Fruit fly (Drosophila melanogaster) whole organism, embryonic: Measurements from ENCODE around the gene CG15498.

Experiments
- Ada2b ChIP-seq: fragments of 200-800 bp; sonication (Bioruptor generic); IDR thresholded peaks from 2 replicates; pipeline ENCODE4 v1.3.6; 2022; ENCODE audit warnings: missing biosample characterization, missing genetic modification characterization
- Atf6 ChIP-seq: fragments of 200-800 bp; sonication (Bioruptor generic); IDR thresholded peaks from 2 replicates; pipeline ENCODE4 v1.3.6; 2022; ENCODE audit warnings: missing biosample characterization, missing genetic modification characterization
- BEAF-32 ChIP-seq: fragments of 200-800 bp; sonication (Bioruptor generic); optimal IDR thresholded peaks from 3 replicates; lab custom pipeline; 2017; ENCODE audit warnings: missing biosample characterization, missing genetic modification characterization, mild to moderate bottlenecking, moderate library complexity, missing genetic modification reagents
- CG10321 ChIP-seq: fragments of 200-800 bp; sonication (Bioruptor generic); IDR thresholded peaks from 2 replicates; pipeline ENCODE4 v1.3.6; 2022; ENCODE audit warnings: missing biosample characterization, missing genetic modification characterization
- CG10565 ChIP-seq: fragments of 200-800 bp; sonication (Bioruptor generic); optimal IDR thresholded peaks from 3 replicates; lab custom pipeline; 2016; ENCODE audit warnings: missing biosample characterization, mild to moderate bottlenecking, missing genetic modification characterization
- CG11085 ChIP-seq: fragments of 200-800 bp; sonication (Bioruptor generic); IDR thresholded peaks from 2 replicates; pipeline ENCODE4 v1.3.6; 2022; ENCODE audit warnings: missing biosample characterization, missing genetic modification characterization
- CG11456 ChIP-seq: fragments of 200-800 bp; sonication (Bioruptor generic); IDR thresholded peaks from 3 replicates; pipeline ENCODE4 v1.3.6; 2022; ENCODE audit warnings: missing biosample characterization, missing genetic modification characterization
- CG13775 ChIP-seq: fragments of 200-800 bp; sonication (Bioruptor generic); optimal IDR thresholded peaks from 3 replicates; lab custom pipeline; 2017; ENCODE audit warnings: missing biosample characterization, mild to moderate bottlenecking, missing genetic modification characterization
- CG15269 ChIP-seq: fragments of 200-800 bp; sonication (Bioruptor generic); optimal IDR thresholded peaks from 2 replicates; lab custom pipeline; 2018; ENCODE audit warnings: missing biosample characterization, mild to moderate bottlenecking, missing genetic modification characterization, moderate library complexity
- CG15514 ChIP-seq: fragments of 200-800 bp; sonication (Bioruptor generic); optimal IDR thresholded peaks from 3 replicates; lab custom pipeline; 2017; ENCODE audit warnings: missing biosample characterization, missing genetic modification characterization, mild to moderate bottlenecking, moderate library complexity, missing genetic modification reagents
- CG16813 ChIP-seq: fragments of 200-800 bp; sonication (Bioruptor generic); IDR thresholded peaks from 3 replicates; pipeline ENCODE4 v1.3.6; 2022; ENCODE audit warnings: missing biosample characterization, missing genetic modification characterization; ENCODE audit not compliant: partially characterized antibody
- CG18011 ChIP-seq: fragments of 200-800 bp; sonication (Bioruptor generic); optimal IDR thresholded peaks from 2 replicates; lab custom pipeline; 2017; ENCODE audit warnings: missing biosample characterization, missing genetic modification characterization, mild to moderate bottlenecking, moderate library complexity, missing genotype
- CG1832 ChIP-seq: fragments of 200-800 bp; sonication (Bioruptor generic); optimal IDR thresholded peaks from 2 replicates; lab custom pipeline; 2017; ENCODE audit warnings: missing biosample characterization, mild to moderate bottlenecking, missing genetic modification characterization, inconsistent platforms
- CG18599 ChIP-seq: fragments of 200-800 bp; sonication (Bioruptor generic); optimal IDR thresholded peaks from 3 replicates; lab custom pipeline; 2017; ENCODE audit warnings: missing biosample characterization, missing genetic modification characterization, mild to moderate bottlenecking, moderate library complexity, missing genetic modification reagents
- CG3163 ChIP-seq: fragments of 200-800 bp; sonication (Bioruptor generic); optimal IDR thresholded peaks from 3 replicates; lab custom pipeline; 2016; ENCODE audit warnings: missing biosample characterization, missing genetic modification characterization
- CG34422 ChIP-seq: fragments of 200-800 bp; sonication (Bioruptor generic); IDR thresholded peaks from 3 replicates; pipeline ENCODE4 v1.3.6; 2022; ENCODE audit warnings: missing biosample characterization, missing genetic modification characterization
- CG4328 ChIP-seq: fragments of 200-800 bp; sonication (Bioruptor generic); optimal IDR thresholded peaks from 3 replicates; lab custom pipeline; 2017; ENCODE audit warnings: missing biosample characterization, missing genetic modification reagents, missing genetic modification characterization
- CG6683 ChIP-seq: fragments of 200-800 bp; sonication (Bioruptor generic); optimal IDR thresholded peaks from 2 replicates; lab custom pipeline; 2017; ENCODE audit warnings: missing biosample characterization, mild to moderate bottlenecking, missing genetic modification characterization, missing genetic modification reagents
- Deaf1 ChIP-seq: fragments of 200-800 bp; optimal IDR thresholded peaks from 3 replicates; lab custom pipeline; 2019; ENCODE audit warnings: missing biosample characterization, mild to moderate bottlenecking, missing genetic modification characterization, moderate library complexity
- Dref ChIP-seq: fragments of 200-800 bp; sonication (Bioruptor generic); IDR thresholded peaks from 2 replicates; pipeline ENCODE4 v1.3.6; 2022; ENCODE audit warnings: missing biosample characterization, missing genetic modification characterization
- Ets97D ChIP-seq: fragments of 200-800 bp; sonication (Bioruptor generic); optimal IDR thresholded peaks from 3 replicates; lab custom pipeline; 2016; ENCODE audit warnings: missing biosample characterization, missing genetic modification characterization
- Fer2 ChIP-seq: fragments of 200-800 bp; sonication (Bioruptor generic); optimal IDR thresholded peaks from 2 replicates; lab custom pipeline; 2018; ENCODE audit warnings: missing biosample characterization, mild to moderate bottlenecking, missing genetic modification characterization, moderate library complexity
- Hey ChIP-seq: fragments of 200-800 bp; sonication (Bioruptor generic); optimal IDR thresholded peaks from 3 replicates; lab custom pipeline; 2018; ENCODE audit warnings: missing biosample characterization, mild to moderate bottlenecking, missing genetic modification characterization
- HmgZ ChIP-seq: fragments of 200-800 bp; sonication (Bioruptor generic); optimal IDR thresholded peaks from 2 replicates; lab custom pipeline; 2018; ENCODE audit warnings: missing biosample characterization, mild to moderate bottlenecking, missing genetic modification characterization
- Med ChIP-seq: fragments of 200-800 bp; sonication (Bioruptor generic); peaks from one replicate; lab custom pipeline; 2016; ENCODE audit warnings: missing biosample characterization, missing genetic modification characterization, mild to moderate bottlenecking, inconsistent platforms, moderate library complexity
- Mes4 ChIP-seq: fragments of 200-800 bp; sonication (Bioruptor generic); optimal IDR thresholded peaks from 2 replicates; lab custom pipeline; 2016; ENCODE audit warnings: missing biosample characterization, missing genetic modification characterization
- Scr ChIP-seq: fragments of 200-800 bp; sonication (Bioruptor generic); IDR thresholded peaks from 2 replicates; pipeline ENCODE4 v1.3.6; 2022; ENCODE audit warnings: missing biosample characterization, missing genetic modification characterization; ENCODE audit not compliant: partially characterized antibody
- Sin3A ChIP-seq: fragments of >200 bp; optimal IDR thresholded peaks from 2 replicates; lab custom pipeline; 2018
- Sry-δ ChIP-seq: fragments of 200-800 bp; sonication (Bioruptor generic); optimal IDR thresholded peaks from 2 replicates; lab custom pipeline; 2016; ENCODE audit warnings: missing biosample characterization, missing genetic modification characterization
- Stat92E ChIP-seq, 3 experiments: fragments of >200 bp in 2 of 3; fragments of 200-800 bp in 1 of 3; sonication (Bioruptor generic) in 1 of 3; optimal IDR thresholded peaks; 2 replicates each; lab custom pipeline; 2017 to 2019; ENCODE audit warnings: missing biosample characterization in 3 of 3, missing genetic modification characterization in 3 of 3, mild to moderate bottlenecking in 1 of 3, moderate library complexity in 1 of 3
- bbx ChIP-seq: fragments of 200-800 bp; sonication (Bioruptor generic); IDR thresholded peaks from 2 replicates; pipeline ENCODE4 v1.3.6; 2022; ENCODE audit warnings: missing biosample characterization, missing genetic modification characterization; ENCODE audit not compliant: partially characterized antibody
- bcd ChIP-seq: fragments of 200-800 bp; sonication (Bioruptor generic); optimal IDR thresholded peaks from 2 replicates; lab custom pipeline; 2017; ENCODE audit warnings: missing biosample characterization, mild to moderate bottlenecking, missing genetic modification characterization
- corto ChIP-seq: fragments of 200-800 bp; sonication (Bioruptor generic); optimal IDR thresholded peaks from 2 replicates; lab custom pipeline; 2016; ENCODE audit warnings: missing biosample characterization, mild to moderate bottlenecking, missing genetic modification characterization, moderate library complexity
- crol ChIP-seq: fragments of 200-800 bp; sonication (Bioruptor generic); IDR thresholded peaks from 2 replicates; pipeline ENCODE4 v1.3.6; 2022; ENCODE audit warnings: missing biosample characterization, missing genetic modification characterization
- gce ChIP-seq: fragments of 200-800 bp; sonication (Bioruptor generic); IDR thresholded peaks from 3 replicates; pipeline ENCODE4 v1.3.6; 2022; ENCODE audit warnings: missing biosample characterization, missing genetic modification characterization
- grau ChIP-seq: fragments of 200-800 bp; optimal IDR thresholded peaks from 3 replicates; lab custom pipeline; 2019; ENCODE audit warnings: missing biosample characterization, mild to moderate bottlenecking, missing genetic modification characterization, moderate library complexity
- gsb ChIP-seq: fragments of 200-800 bp; sonication (Bioruptor generic); IDR thresholded peaks from 2 replicates; pipeline ENCODE4 v1.3.6; 2022; ENCODE audit warnings: missing biosample characterization, missing genetic modification characterization
- maf-S ChIP-seq: fragments of 200-800 bp; sonication (Bioruptor generic); optimal IDR thresholded peaks from 2 replicates; lab custom pipeline; 2016; ENCODE audit warnings: missing biosample characterization, missing genetic modification characterization
- nerfin-2 ChIP-seq: fragments of 200-800 bp; sonication (Bioruptor generic); IDR thresholded peaks from 2 replicates; pipeline ENCODE4 v1.3.6; 2022; ENCODE audit warnings: missing biosample characterization, missing genetic modification characterization; ENCODE audit not compliant: partially characterized antibody
- nmo ChIP-seq: fragments of 200-800 bp; sonication (Bioruptor generic); optimal IDR thresholded peaks from 2 replicates; lab custom pipeline; 2018; ENCODE audit warnings: missing biosample characterization, mild to moderate bottlenecking, missing genetic modification characterization, moderate library complexity
- odd ChIP-seq: fragments of 200-800 bp; sonication (Bioruptor generic); optimal IDR thresholded peaks from 2 replicates; lab custom pipeline; 2017; ENCODE audit warnings: missing biosample characterization, mild to moderate bottlenecking, missing genetic modification characterization
- pfk ChIP-seq: fragments of 200-800 bp; sonication (Bioruptor generic); optimal IDR thresholded peaks from 2 replicates; lab custom pipeline; 2018; ENCODE audit warnings: missing biosample characterization, mild to moderate bottlenecking, missing genetic modification characterization, moderate library complexity
- pita ChIP-seq: fragments of 200-800 bp; sonication (Bioruptor generic); optimal IDR thresholded peaks from 2 replicates; lab custom pipeline; 2017; ENCODE audit warnings: missing biosample characterization, mild to moderate bottlenecking, missing genetic modification characterization
- rib ChIP-seq: fragments of 200-800 bp; sonication (Bioruptor generic); IDR thresholded peaks from 2 replicates; pipeline ENCODE4 v1.3.6; 2022; ENCODE audit warnings: missing biosample characterization, missing genetic modification characterization
- ro ChIP-seq: fragments of 200-800 bp; sonication (Bioruptor generic); IDR thresholded peaks from 2 replicates; pipeline ENCODE4 v1.3.6; 2022; ENCODE audit warnings: missing biosample characterization, missing genetic modification characterization
- schlank ChIP-seq: fragments of 200-800 bp; sonication (Bioruptor generic); optimal IDR thresholded peaks from 2 replicates; lab custom pipeline; 2018; ENCODE audit warnings: missing biosample characterization, mild to moderate bottlenecking, missing genetic modification characterization
- sisA ChIP-seq: fragments of 200-800 bp; sonication (Bioruptor generic); IDR thresholded peaks from 2 replicates; pipeline ENCODE4 v1.3.6; 2022; ENCODE audit warnings: missing biosample characterization, missing genetic modification characterization
- toy ChIP-seq: fragments of 200-800 bp; sonication (Bioruptor generic); IDR thresholded peaks from 2 replicates; pipeline ENCODE4 v1.3.6; 2022; ENCODE audit warnings: missing biosample characterization, missing genetic modification characterization
- tup ChIP-seq: fragments of 200-800 bp; sonication (Bioruptor generic); optimal IDR thresholded peaks from 2 replicates; lab custom pipeline; 2016; ENCODE audit warnings: missing biosample characterization, mild to moderate bottlenecking, missing genetic modification characterization, moderate library complexity

The CG15498 gene

DNA sequence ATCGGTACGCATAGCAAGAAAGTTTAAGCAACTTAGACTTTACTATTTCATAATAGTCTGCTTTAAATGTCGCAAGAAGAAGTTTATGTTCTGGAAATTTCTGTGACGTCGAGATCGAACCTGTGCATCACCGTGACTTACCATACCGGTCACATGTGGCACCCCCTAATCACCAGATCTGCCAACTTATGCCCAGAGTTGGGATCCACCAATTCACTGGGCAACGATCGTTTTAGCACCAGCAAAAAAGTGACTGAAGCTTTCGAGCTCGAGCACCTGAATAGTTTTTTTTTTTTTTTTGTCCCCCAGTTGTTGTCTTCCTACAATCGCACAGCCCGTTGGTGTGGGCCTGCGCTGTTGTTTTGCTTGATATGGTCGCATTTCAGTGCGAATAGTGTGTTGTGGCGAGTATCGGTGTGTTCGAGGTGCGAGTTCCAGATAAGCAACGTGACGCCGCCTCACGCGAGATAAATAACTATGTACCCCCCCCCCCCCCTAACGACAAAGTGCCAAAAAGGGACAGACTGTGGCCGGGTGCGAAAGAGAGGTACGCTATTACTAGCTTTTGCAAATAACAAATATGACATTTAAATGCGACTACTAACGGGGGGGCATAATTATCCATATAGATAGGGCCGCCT is 15.5 kb upstream of the CG15498 start (continued):
- TF ChIP-seq grau (tag; lab: Kevin White, UChicago) (no peak), sisA (GFP tag; lab: Robert Waterston, UW) (no peak), bcd (GFP tag; lab: Kevin White, UChicago) (no peak), CG1832 (GFP tag; lab: Kevin White, UChicago) (peak; percentile 45), gsb (GFP tag; lab: Robert Waterston, UW) (0 out of 2 replicates have a peak, but pooled peaks have one; percentile 12), Ets97D (GFP tag; lab: Kevin White, UChicago) (no peak), Med (GFP tag; lab: Kevin White, UChicago) (peak; percentile 75), CG4328 (GFP tag; lab: Kevin White, UChicago) (peak; percentile 6), bbx (GFP tag; lab: Robert Waterston, UW) (no peak), Sry-δ (no peak), CG11456 (GFP tag; lab: Robert Waterston, UW) (0 out of 3 replicates have a peak, but pooled peaks have one; percentile 38), toy (GFP tag; lab: Robert Waterston, UW) (no peak), Fer2 (tag; lab: Kevin White, UChicago) (no peak), Dref (GFP tag; lab: Robert Waterston, UW) (no peak), Mes4 (GFP tag; lab: Kevin White, UChicago) (no peak), nerfin-2 (no peak), CG10321 (GFP tag; lab: Robert Waterston, UW) (peak; percentile 45; the same call in 1 of the 2 replicates), BEAF-32 (no peak), CG10565 (GFP tag; lab: Kevin White, UChicago) (no peak), tup (GFP tag; lab: Kevin White, UChicago) (no peak), odd (GFP tag; lab: Kevin White, UChicago) (no peak), CG18011 (no peak), Atf6 (peak; percentile 20; the same call in 1 of the 2 replicates), Scr (GFP tag; lab: Robert Waterston, UW) (no peak), CG6683 (GFP tag; lab: Kevin White, UChicago) (no peak), ro (GFP tag; lab: Robert Waterston, UW) (no peak), CG15514 (GFP tag; lab: Kevin White, UChicago) (peak; percentile 8), corto (no peak), CG13775 (GFP tag; lab: Kevin White, UChicago) (no peak), Hey (tag; lab: Kevin White, UChicago) (peak; percentile 79), Sin3A (lab: Kevin White, UChicago) (no peak), Stat92E (GFP tag; optimal IDR thresholded peaks at IDR 0.05; lab: Kevin White, UChicago) (no peak), rib (GFP tag; lab: Robert Waterston, UW) (peak; percentile 81), CG3163 (no peak), CG18599 (GFP tag; lab: Kevin White, UChicago) (peak; percentile 51), pita (GFP tag; lab: Kevin White, UChicago) (no peak), crol (GFP tag; lab: Robert Waterston, UW) (peak; percentile 77), Ada2b (GFP tag; lab: Robert Waterston, UW) (no peak), maf-S (GFP tag; lab: Kevin White, UChicago) (no peak), HmgZ (tag; lab: Kevin White, UChicago) (peak; percentile 26), CG34422 (GFP tag; lab: Robert Waterston, UW) (peak; percentile 26; the same call in 1 of the 3 replicates), nmo (GFP tag; lab: Kevin White, UChicago) (no peak), pfk (GFP tag; lab: Kevin White, UChicago) (peak; percentile 9), CG15269 (tag; lab: Kevin White, UChicago) (peak; percentile 18), CG16813 (GFP tag; lab: Robert Waterston, UW) (0 out of 3 replicates have a peak, but pooled peaks have one; percentile 7), schlank (tag; lab: Kevin White, UChicago) (peak; percentile 21), Deaf1 (tag; lab: Kevin White, UChicago) (no peak), gce (GFP tag; lab: Robert Waterston, UW) (no peak), CG11085 (GFP tag; lab: Robert Waterston, UW) (no peak)
